Worm (Caenorhabditis elegans) whole organism, L2 larva: ENCODE measurements around the gene hlh-29.

Experiments
- F13H6.1 ChIP-seq: sonication (generic microtip); optimal IDR thresholded peaks from 2 replicates; lab custom pipeline; 2016; ENCODE audit warnings: missing genetic modification characterization, missing compliant biosample characterization
- elt-3 ChIP-seq: sonication (generic microtip); optimal IDR thresholded peaks from 2 replicates; lab custom pipeline; 2017; ENCODE audit warnings: missing biosample characterization, missing genetic modification characterization
- lsy-2 ChIP-seq, 2 experiments: fragments of 150-350 bp in 1 of 2; sonication (generic microtip) in 1 of 2; optimal IDR thresholded peaks; 2 replicates each; lab custom pipeline; 2014 to 2017; ENCODE audit warnings: missing biosample characterization in 2 of 2, missing genetic modification characterization in 2 of 2
- nhr-77 ChIP-seq: fragments of 150-350 bp; optimal IDR thresholded peaks from 2 replicates; lab custom pipeline; 2014; ENCODE audit warnings: missing biosample characterization, missing genetic modification characterization
- skn-1 ChIP-seq: sonication (generic microtip); optimal IDR thresholded peaks from 2 replicates; lab custom pipeline; 2017; ENCODE audit warnings: missing biosample characterization, missing genetic modification characterization
- zag-1 ChIP-seq: fragments of 150-350 bp; optimal IDR thresholded peaks from 2 replicates; lab custom pipeline; 2014; ENCODE audit warnings: missing biosample characterization, missing genetic modification characterization
- ztf-11 ChIP-seq: sonication (generic microtip); optimal IDR thresholded peaks from 2 replicates; lab custom pipeline; 2017; ENCODE audit warnings: missing biosample characterization, missing genetic modification characterization
- ztf-4 ChIP-seq: fragments of 150-350 bp; optimal IDR thresholded peaks from 2 replicates; lab custom pipeline; 2014; ENCODE audit warnings: missing biosample characterization, missing genetic modification characterization

- no peak for TF ChIP-seq lsy-2 (tag; optimal IDR thresholded peaks at IDR 0.05; lab: Kevin White, UChicago)
- no peak for TF ChIP-seq elt-3 (tag; lab: Kevin White, UChicago)
- no peak for TF ChIP-seq ztf-11
- TF ChIP-seq skn-1 (tag; lab: Kevin White, UChicago), result no peak
- no peak for TF ChIP-seq ztf-4
- TF ChIP-seq zag-1, result no peak
- TF ChIP-seq F13H6.1 (tag; lab: Kevin White, UChicago), result no peak
- TF ChIP-seq nhr-77 (tag; lab: Kevin White, UChicago), result no peak
These were observed 31.5 kb downstream of the hlh-29 start for ce11 chrX:17516941-17517340.
